Worm (Caenorhabditis elegans) whole organism, L2 larva: Measurements from ENCODE around the gene W03B1.5.

ENCODE experiments used
- elt-3 ChIP-seq: sonication (generic microtip); optimal IDR thresholded peaks from 2 replicates; lab custom pipeline; 2017; ENCODE audit warnings: missing biosample characterization, missing genetic modification characterization
- fos-1 ChIP-seq: fragments of 150-350 bp; optimal IDR thresholded peaks from 2 replicates; lab custom pipeline; 2014; ENCODE audit warnings: missing biosample characterization, missing genetic modification characterization
- unc-39 ChIP-seq: fragments of 150-350 bp; optimal IDR thresholded peaks from 2 replicates; lab custom pipeline; 2014; ENCODE audit warnings: missing biosample characterization, missing genetic modification characterization
- ztf-11 ChIP-seq: sonication (generic microtip); optimal IDR thresholded peaks from 2 replicates; lab custom pipeline; 2017; ENCODE audit warnings: missing biosample characterization, missing genetic modification characterization

ce11 chrIV:4326445-4326844 lies 21.8 kb upstream of the W03B1.5 start, which contains the start of gene trpl-2:
- TF ChIP-seq elt-3 (tag; lab: Kevin White, UChicago), result no peak
- TF ChIP-seq unc-39 (tag; lab: Kevin White, UChicago), result no peak
- peak; percentile 75 for TF ChIP-seq fos-1
- TF ChIP-seq ztf-11, result no peak
